Fruit fly (Drosophila melanogaster): ENCODE measurements around the gene CG3309.

The CG3309 gene

DNA sequence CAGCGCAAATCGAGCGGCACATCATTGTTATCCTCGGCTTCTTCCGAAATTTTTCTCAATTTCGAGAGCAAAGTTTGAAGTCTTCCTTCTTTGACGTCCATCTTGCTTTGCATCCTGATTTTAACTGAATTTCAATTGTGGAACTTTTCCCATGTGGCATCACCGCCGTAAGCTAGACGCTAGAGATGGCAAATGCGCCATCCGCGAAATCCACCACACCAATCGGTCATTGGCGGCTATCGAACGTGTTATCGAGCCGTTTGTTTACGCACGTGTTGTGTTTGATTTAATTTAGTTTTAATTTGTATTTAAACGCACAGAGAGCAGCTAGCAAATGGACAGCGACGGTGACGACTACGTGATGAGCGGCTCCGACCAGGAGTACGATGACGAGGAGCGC is 12.0 kb downstream of the CG3309 start, which contains the start of the genes CG15930 and Sas10 (continued):
- TF ChIP-seq CG3838 (GFP tag; optimal IDR thresholded peaks at IDR 0.05): no peak
- TF ChIP-seq CG13624 (GFP tag; optimal IDR thresholded peaks at IDR 0.05): no peak
- TF ChIP-seq org-1 (GFP tag; optimal IDR thresholded peaks at IDR 0.05): no peak
- TF ChIP-seq Hand (GFP tag; optimal IDR thresholded peaks at IDR 0.05): no peak
- peak; percentile 44 for TF ChIP-seq Lhr (GFP tag; optimal IDR thresholded peaks at IDR 0.05)
- TF ChIP-seq CG32532 (GFP tag; IDR thresholded peaks at IDR 0.05): no peak
- no peak for TF ChIP-seq ac (GFP tag; optimal IDR thresholded peaks at IDR 0.05)
- TF ChIP-seq dimm (GFP tag; IDR thresholded peaks at IDR 0.05): no peak
- TF ChIP-seq fd102C (GFP tag; optimal IDR thresholded peaks at IDR 0.05): no peak
- TF ChIP-seq Poxn (GFP tag; IDR thresholded peaks at IDR 0.05): no peak
- no peak for TF ChIP-seq CG17802 (tag; optimal IDR thresholded peaks at IDR 0.05)
- TF ChIP-seq insv (GFP tag; optimal IDR thresholded peaks at IDR 0.05): no peak
- TF ChIP-seq CG13287 (GFP tag; IDR thresholded peaks at IDR 0.05; ENCODE audit: partially characterized antibody): peak; percentile 56; the same call in 1 of the 2 replicates
- TF ChIP-seq ato (GFP tag; IDR thresholded peaks at IDR 0.05; ENCODE audit: partially characterized antibody): no peak
- TF ChIP-seq CG14860 (GFP tag; IDR thresholded peaks at IDR 0.05; ENCODE audit: partially characterized antibody): peak; percentile 13; the same call in 1 of the 3 replicates
- TF ChIP-seq Ets97D (GFP tag; optimal IDR thresholded peaks at IDR 0.05): peak; percentile 64
- no peak for TF ChIP-seq Dad (GFP tag; optimal IDR thresholded peaks at IDR 0.05)
- TF ChIP-seq Sox100B (GFP tag; optimal IDR thresholded peaks at IDR 0.05): no peak
- no peak for TF ChIP-seq CG12942 (GFP tag; optimal IDR thresholded peaks at IDR 0.05)
- TF ChIP-seq CG11093 (GFP tag; IDR thresholded peaks at IDR 0.05): no peak
- TF ChIP-seq CG10462 (GFP tag; optimal IDR thresholded peaks at IDR 0.05): no peak
- peak; percentile 79 for TF ChIP-seq Sry-δ (GFP tag; optimal IDR thresholded peaks at IDR 0.05)
- TF ChIP-seq NC2α (GFP tag; optimal IDR thresholded peaks at IDR 0.05): no peak
- TF ChIP-seq hb (GFP tag; IDR thresholded peaks at IDR 0.05; ENCODE audit: partially characterized antibody): no peak
- TF ChIP-seq Hmr (GFP tag; optimal IDR thresholded peaks at IDR 0.05): no peak
- TF ChIP-seq CG14710 (tag; optimal IDR thresholded peaks at IDR 0.05): peak; percentile 13
- TF ChIP-seq CG16813 (GFP tag; IDR thresholded peaks at IDR 0.05; ENCODE audit: partially characterized antibody): peak; percentile 16; the same call in 1 of the 3 replicates
- TF ChIP-seq dm (GFP tag; optimal IDR thresholded peaks at IDR 0.05): peak; percentile 88
- TF ChIP-seq Mad (GFP tag; optimal IDR thresholded peaks at IDR 0.05): no peak
- TF ChIP-seq Myb (GFP tag; optimal IDR thresholded peaks at IDR 0.05): peak; percentile 67
- peak; percentile 8 for TF ChIP-seq YL-1 (GFP tag; optimal IDR thresholded peaks at IDR 0.05)
- TF ChIP-seq CG7372 (GFP tag; IDR thresholded peaks at IDR 0.05): no peak
- no peak for TF ChIP-seq CG10209 (GFP tag; optimal IDR thresholded peaks at IDR 0.05)
- no peak for TF ChIP-seq Sin3A (optimal IDR thresholded peaks at IDR 0.05)
- TF ChIP-seq stwl (tag; optimal IDR thresholded peaks at IDR 0.05): peak; percentile 84
- no peak for TF ChIP-seq CG6854 (GFP tag; optimal IDR thresholded peaks at IDR 0.05)
- no peak for TF ChIP-seq rib (GFP tag; IDR thresholded peaks at IDR 0.05)
- no peak for TF ChIP-seq gem (tag; optimal IDR thresholded peaks at IDR 0.05)
- TF ChIP-seq Scr (GFP tag; IDR thresholded peaks at IDR 0.05; ENCODE audit: partially characterized antibody): peak; percentile 30; the same call in 1 of the 2 replicates
- no peak for TF ChIP-seq CG34376 (GFP tag; optimal IDR thresholded peaks at IDR 0.05)
- no peak for TF ChIP-seq CG14965 (GFP tag; optimal IDR thresholded peaks at IDR 0.05; ENCODE audit: borderline replicate concordance)
- no peak for TF ChIP-seq HmgZ (tag; optimal IDR thresholded peaks at IDR 0.05)
- peak; percentile 53; the same call in 1 of the 3 replicates for TF ChIP-seq CG6791 (GFP tag; IDR thresholded peaks at IDR 0.05; ENCODE audit: partially characterized antibody)
- no peak for TF ChIP-seq Xrp1 (GFP tag; IDR thresholded peaks at IDR 0.05)
- peak; percentile 47; the same call in 1 of the 2 replicates for TF ChIP-seq Bgb (GFP tag; IDR thresholded peaks at IDR 0.05; ENCODE audit: partially characterized antibody)
- no peak for TF ChIP-seq ATbp (GFP tag; optimal IDR thresholded peaks at IDR 0.05)
- no peak for TF ChIP-seq zfh2 (GFP tag; optimal IDR thresholded peaks at IDR 0.05)
- no peak for TF ChIP-seq CG12769 (tag; optimal IDR thresholded peaks at IDR 0.05)
- TF ChIP-seq CG3726 (GFP tag; IDR thresholded peaks at IDR 0.05): no peak
- TF ChIP-seq kni (GFP tag; optimal IDR thresholded peaks at IDR 0.05): no peak
